Worm (Caenorhabditis elegans): ENCODE results near the gene nhr-286.

ce11 chrV:7054598-7054997 lies 36.8 kb downstream of the nhr-286 start, which contains the start of gene spig-8:
- TF ChIP-seq dao-5 (tag; optimal IDR thresholded peaks at IDR 0.05): no peak
- TF ChIP-seq him-1 (tag; optimal IDR thresholded peaks at IDR 0.05): no peak
- no peak for TF ChIP-seq W03F9.2 (tag; optimal IDR thresholded peaks at IDR 0.05)
